Worm (Caenorhabditis elegans): Measurements from ENCODE around the gene vps-33.1.

The vps-33.1 gene

DNA sequence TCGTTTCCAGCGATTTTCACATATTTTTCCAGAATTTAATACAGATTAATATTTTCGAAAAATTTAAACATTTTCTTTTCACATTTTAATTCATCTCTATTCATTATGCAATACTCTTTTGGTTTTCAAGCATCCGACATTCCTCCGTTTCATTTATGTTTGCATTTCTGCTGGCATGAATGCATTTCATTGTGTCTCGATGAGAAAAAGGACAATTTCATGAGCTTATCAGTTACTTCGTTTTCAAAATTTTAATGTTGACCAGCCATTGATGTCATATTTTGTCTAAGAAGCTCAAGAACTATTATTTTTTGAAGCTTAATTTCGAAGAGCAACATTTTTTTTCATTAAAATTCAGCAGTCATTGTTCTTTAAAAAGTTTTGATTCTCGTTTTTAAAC is 17.9 kb downstream of the vps-33.1 start (continued):
- TF ChIP-seq lin-13 (GFP tag; optimal IDR thresholded peaks at IDR 0.05) (no peak), mep-1 (tag; optimal IDR thresholded peaks at IDR 0.05) (no peak), ceh-62 (tag; optimal IDR thresholded peaks at IDR 0.05) (no peak), egl-27 (tag; optimal IDR thresholded peaks at IDR 0.05) (no peak), T20F7.1 (GFP tag; optimal IDR thresholded peaks at IDR 0.05) (peak; percentile 47), fos-1 (tag; optimal IDR thresholded peaks at IDR 0.05) (no peak), unc-39 (tag; optimal IDR thresholded peaks at IDR 0.05) (no peak), D1046.2 (GFP tag; IDR thresholded peaks at IDR 0.05) (no peak), dve-1 (tag; optimal IDR thresholded peaks at IDR 0.05; ENCODE audit: insufficient read depth) (peak; percentile 49), saeg-2 (GFP tag; IDR thresholded peaks at IDR 0.05) (no peak), snpc-4 (tag; optimal IDR thresholded peaks at IDR 0.05) (no peak), skn-1 (tag; optimal IDR thresholded peaks at IDR 0.05) (no peak), tra-1 (GFP tag; IDR thresholded peaks at IDR 0.05) (no peak), dpl-1 (GFP tag; optimal IDR thresholded peaks at IDR 0.05) (no peak), nhr-6 (tag; optimal IDR thresholded peaks at IDR 0.05) (no peak), mxl-3 (GFP tag; optimal IDR thresholded peaks at IDR 0.05) (no peak), spr-1 (tag; optimal IDR thresholded peaks at IDR 0.05) (no peak), zip-11 (GFP tag; IDR thresholded peaks at IDR 0.05) (no peak), mxl-2 (GFP tag; conservative IDR thresholded peaks at IDR 0.05) (no peak), nhr-77 (tag; optimal IDR thresholded peaks at IDR 0.05) (peak; percentile 19), F37D6.2 (tag; optimal IDR thresholded peaks at IDR 0.05) (no peak), ceh-44 (GFP tag; IDR thresholded peaks at IDR 0.05) (no peak), pqm-1 (tag; optimal IDR thresholded peaks at IDR 0.05) (peak; percentile 67), nhr-11 (tag; optimal IDR thresholded peaks at IDR 0.05) (no peak)

DNA sequence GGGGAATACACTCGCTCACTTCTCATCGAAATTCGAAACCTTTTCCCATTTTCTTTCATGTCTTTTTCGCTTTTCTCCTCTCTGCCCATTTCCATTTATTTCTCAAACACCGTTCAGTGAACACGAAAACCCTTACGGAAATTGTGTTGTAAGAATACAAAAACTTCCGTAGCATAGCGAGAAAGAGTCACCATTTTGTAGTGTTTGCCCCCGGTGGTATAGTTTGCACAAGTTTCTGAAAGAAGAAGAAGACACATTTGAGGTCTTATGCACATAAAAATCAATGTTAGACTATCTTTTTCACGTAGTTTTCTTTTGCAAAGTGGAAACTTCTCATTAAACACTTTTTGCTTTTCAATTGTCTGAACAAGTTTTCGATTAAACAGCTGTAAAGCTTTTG is 18.4 kb downstream of the vps-33.1 start:
- no peak for TF ChIP-seq fkh-10 (GFP tag; optimal IDR thresholded peaks at IDR 0.05)
- peak; percentile 93 for TF ChIP-seq nhr-28 (tag; optimal IDR thresholded peaks at IDR 0.05)
- no peak for TF ChIP-seq sdz-12 (GFP tag; optimal IDR thresholded peaks at IDR 0.05)

- TF ChIP-seq pha-4 (GFP tag; IDR thresholded peaks at IDR 0.05) (no peak), pha-4 (tag; optimal IDR thresholded peaks at IDR 0.05) (peak; percentile 83), aly-2 (tag; optimal IDR thresholded peaks at IDR 0.05) (no peak)
Observed at ce11 chrIII:8719769-8720252, 19.1 kb downstream of the vps-33.1 start, which contains the start of gene hipr-1. Gene hipr-1, plus strand, starts transcription at chrIII:8720202.

DNA sequence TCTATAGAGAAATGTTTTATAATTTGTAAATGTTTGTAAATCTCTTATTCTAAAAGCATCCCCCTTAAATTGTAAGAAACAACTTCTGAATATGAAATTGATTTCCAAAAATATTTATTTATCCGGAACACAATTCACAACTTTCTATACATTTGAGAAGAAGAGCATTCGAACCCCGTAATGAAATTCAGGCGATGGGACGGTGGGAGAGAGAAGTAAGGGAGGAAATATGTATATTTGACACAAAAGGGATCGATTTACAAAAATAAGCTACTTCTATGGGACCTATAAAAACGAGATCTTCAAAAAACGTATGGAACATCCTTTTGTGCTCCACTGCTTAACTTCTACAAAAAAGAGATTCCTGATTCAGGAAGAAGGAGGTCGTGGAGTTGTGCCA is 24.5 kb downstream of the vps-33.1 start:
- TF ChIP-seq F37D6.2 (tag; optimal IDR thresholded peaks at IDR 0.05) (no peak), daf-19 (GFP tag; conservative IDR thresholded peaks at IDR 0.05) (no peak), nhr-102 (tag; optimal IDR thresholded peaks at IDR 0.05) (no peak), nhr-237 (tag; optimal IDR thresholded peaks at IDR 0.05) (no peak), unc-39 (tag; optimal IDR thresholded peaks at IDR 0.05) (no peak), ztf-11 (tag; optimal IDR thresholded peaks at IDR 0.05) (no peak), ceh-32 (tag; optimal IDR thresholded peaks at IDR 0.05; ENCODE audit: poor library complexity) (no peak), lin-1 (GFP tag; IDR thresholded peaks at IDR 0.05) (no peak), sdz-12 (GFP tag; optimal IDR thresholded peaks at IDR 0.05) (no peak), egl-27 (tag; optimal IDR thresholded peaks at IDR 0.05) (no peak), F49E8.2 (tag; optimal IDR thresholded peaks at IDR 0.05; ENCODE audit: borderline replicate concordance) (no peak), tra-1 (GFP tag; IDR thresholded peaks at IDR 0.05) (no peak), dmd-6 (GFP tag; IDR thresholded peaks at IDR 0.05) (no peak), dpl-1 (GFP tag; optimal IDR thresholded peaks at IDR 0.05) (no peak), ceh-62 (tag; optimal IDR thresholded peaks at IDR 0.05) (no peak), pqm-1 (tag; optimal IDR thresholded peaks at IDR 0.05) (no peak), mdl-1 (tag; optimal IDR thresholded peaks at IDR 0.05) (no peak), mxl-3 (GFP tag; optimal IDR thresholded peaks at IDR 0.05) (no peak), F10B5.3 (tag; optimal IDR thresholded peaks at IDR 0.05) (no peak)
